Worm (Caenorhabditis elegans): Measurements from ENCODE around the gene F40A3.2.
A peak's percentile ranks its signal among the peaks of the same experiment; 100 is the strongest.

F40A3.2 gene

ce11 chrV:7857931-7858330 lies 20.8 kb upstream of the F40A3.2 start, which contains the start of gene C37C3.1:
Gene C37C3.1 (plus strand): TSS chrV:7857963.
- TF ChIP-seq daf-8 (GFP tag; IDR thresholded peaks at IDR 0.05) = 0 out of 2 replicates have a peak, but pooled peaks have one; percentile 13
- peak; percentile 81 for TF ChIP-seq T26A8.4 (GFP tag; IDR thresholded peaks at IDR 0.05)
- TF ChIP-seq hlh-30 (tag; optimal IDR thresholded peaks at IDR 0.05; ENCODE audit: insufficient read depth) = no peak
- TF ChIP-seq ctbp-1 (GFP tag; IDR thresholded peaks at IDR 0.05) = 0 out of 2 replicates have a peak, but pooled peaks have one; percentile 49
- TF ChIP-seq ceh-44 (GFP tag; IDR thresholded peaks at IDR 0.05) = no peak
- peak; percentile 14 for TF ChIP-seq dve-1 (tag; optimal IDR thresholded peaks at IDR 0.05; ENCODE audit: insufficient read depth)
- peak in 1 of 2 experiments; percentile 59 for TF ChIP-seq lsy-2 (tag; optimal IDR thresholded peaks at IDR 0.05)
- 0 out of 2 replicates have a peak, but pooled peaks have one; percentile 47 for TF ChIP-seq zfp-3 (GFP tag; conservative IDR thresholded peaks at IDR 0.05)
- 0 out of 2 replicates have a peak, but pooled peaks have one; percentile 24 for TF ChIP-seq dmd-8 (GFP tag; IDR thresholded peaks at IDR 0.05)
- TF ChIP-seq F10B5.3 (tag; optimal IDR thresholded peaks at IDR 0.05) = peak; percentile 59
- peak; percentile 57; the same call in 1 of the 2 replicates for TF ChIP-seq arid-1 (GFP tag; conservative IDR thresholded peaks at IDR 0.05)
- peak; percentile 15 for TF ChIP-seq nhr-48 (tag; optimal IDR thresholded peaks at IDR 0.05)
- TF ChIP-seq Y5F2A.4 (GFP tag; optimal IDR thresholded peaks at IDR 0.05) = peak; percentile 24
- peak; percentile 69 for TF ChIP-seq nhr-102 (tag; optimal IDR thresholded peaks at IDR 0.05)
- peak; percentile 84 for TF ChIP-seq ama-1 (optimal IDR thresholded peaks at IDR 0.05)
- TF ChIP-seq snpc-1.2 (GFP tag; IDR thresholded peaks at IDR 0.05) = peak; percentile 23; the same call in 1 of the 2 replicates
- TF ChIP-seq F49E8.2 (tag; optimal IDR thresholded peaks at IDR 0.05; ENCODE audit: borderline replicate concordance) = peak; percentile 17
- peak; percentile 35 for TF ChIP-seq mep-1 (tag; optimal IDR thresholded peaks at IDR 0.05)
- peak; percentile 94 for TF ChIP-seq aha-1 (tag)
- TF ChIP-seq spr-1 (tag; optimal IDR thresholded peaks at IDR 0.05) = peak; percentile 19
- TF ChIP-seq lir-3 (tag; optimal IDR thresholded peaks at IDR 0.05) = no peak
- no peak for TF ChIP-seq nhr-25 (tag; optimal IDR thresholded peaks at IDR 0.05; ENCODE audit: borderline replicate concordance, insufficient read depth)
- peak; percentile 57 for TF ChIP-seq lin-38 (GFP tag; IDR thresholded peaks at IDR 0.05)
- TF ChIP-seq spr-3 (GFP tag; optimal IDR thresholded peaks at IDR 0.05) = peak; percentile 13
- TF ChIP-seq lin-13 (GFP tag; optimal IDR thresholded peaks at IDR 0.05) = peak; percentile 57
- TF ChIP-seq ztf-11 (tag; optimal IDR thresholded peaks at IDR 0.05) = no peak
- no peak for TF ChIP-seq zip-11 (GFP tag; IDR thresholded peaks at IDR 0.05)
- TF ChIP-seq rbr-2 (tag; optimal IDR thresholded peaks at IDR 0.05) = peak; percentile 11

- TF ChIP-seq nhr-111 (GFP tag; optimal IDR thresholded peaks at IDR 0.05) = no peak
- no peak for TF ChIP-seq F37D6.2 (tag; optimal IDR thresholded peaks at IDR 0.05)
- TF ChIP-seq daf-16 (GFP tag; optimal IDR thresholded peaks at IDR 0.05) = no peak
- TF ChIP-seq daf-16 (tag; optimal IDR thresholded peaks at IDR 0.05) = no peak
- no peak for TF ChIP-seq mdl-1 (tag; optimal IDR thresholded peaks at IDR 0.05)
- no peak for TF ChIP-seq nhr-11 (tag; optimal IDR thresholded peaks at IDR 0.05)
- TF ChIP-seq nhr-6 (tag; optimal IDR thresholded peaks at IDR 0.05) = no peak
- no peak for TF ChIP-seq zfp-3 (GFP tag; conservative IDR thresholded peaks at IDR 0.05)
- TF ChIP-seq dmd-6 (GFP tag; IDR thresholded peaks at IDR 0.05) = no peak
- no peak for TF ChIP-seq Y48G9A.11 (GFP tag; IDR thresholded peaks at IDR 0.05)
- no peak for TF ChIP-seq madf-9 (GFP tag; conservative IDR thresholded peaks at IDR 0.05)
- TF ChIP-seq dmd-8 (GFP tag; IDR thresholded peaks at IDR 0.05) = no peak
- TF ChIP-seq Y75B8A.6 (GFP tag; IDR thresholded peaks at IDR 0.05) = no peak
- TF ChIP-seq F26F4.8 (GFP tag; conservative IDR thresholded peaks at IDR 0.05) = no peak
- TF ChIP-seq nhr-77 (tag; optimal IDR thresholded peaks at IDR 0.05) = no peak
These were observed 16.9 kb upstream of the F40A3.2 start, which contains the start of gene C37C3.17 for ce11 chrV:7861792-7862191. Gene C37C3.17 (minus strand): TSS chrV:7861892.
